Worm (Caenorhabditis elegans) whole organism, mixed stage, embryonic: ENCODE measurements around the gene fbxa-86.

Experiments
- ces-1 ChIP-seq: fragments of 150-350 bp; optimal IDR thresholded peaks from 2 replicates; lab custom pipeline; 2014; ENCODE audit warnings: missing biosample characterization, missing genetic modification reagents, missing genetic modification characterization
- hlh-1 ChIP-seq: fragments of 150-350 bp; optimal IDR thresholded peaks from 2 replicates; lab custom pipeline; 2014; ENCODE audit warnings: missing biosample characterization, missing genetic modification reagents, missing genetic modification characterization
- mep-1 ChIP-seq: fragments of 150-350 bp; optimal IDR thresholded peaks from 2 replicates; lab custom pipeline; 2017; ENCODE audit warnings: missing biosample characterization, missing genetic modification reagents, missing genetic modification characterization, inconsistent platforms
- nhr-12 ChIP-seq: fragments of 150-350 bp; optimal IDR thresholded peaks from 2 replicates; lab custom pipeline; 2014; ENCODE audit warnings: missing biosample characterization, missing genetic modification characterization
- nhr-28 ChIP-seq: fragments of 150-350 bp; optimal IDR thresholded peaks from 2 replicates; lab custom pipeline; 2014; ENCODE audit warnings: missing biosample characterization, missing genetic modification characterization
- tbx-8 ChIP-seq: fragments of 200-800 bp; sonication (Bioruptor generic); optimal IDR thresholded peaks from 2 replicates; lab custom pipeline; 2018; ENCODE audit warnings: mild to moderate bottlenecking, missing genetic modification characterization, moderate library complexity, missing compliant biosample characterization

- TF ChIP-seq ces-1 (GFP tag; lab: Kevin White, UChicago) = no peak
- no peak for TF ChIP-seq hlh-1 (tag; lab: Kevin White, UChicago)
- TF ChIP-seq nhr-28 (tag; lab: Kevin White, UChicago) = no peak
- no peak for TF ChIP-seq nhr-12 (tag; lab: Kevin White, UChicago)
- no peak for TF ChIP-seq mep-1 (tag; lab: Kevin White, UChicago)
- TF ChIP-seq tbx-8 = no peak
Observed at ce11 chrIV:4986246-4986645, 48.4 kb upstream of the fbxa-86 start, which contains the start of gene clec-177.
